Fruit fly (Drosophila melanogaster) whole organism, pupa: ENCODE measurements around the gene RunxB.

ENCODE experiments used
- CG10348 ChIP-seq: fragments of 200-800 bp; sonication (Bioruptor generic); IDR thresholded peaks from 2 replicates; pipeline ENCODE4 v1.3.6; 2022; ENCODE audit warnings: missing biosample characterization, missing genetic modification characterization
- CG12605 ChIP-seq: fragments of 200-800 bp; sonication (Bioruptor generic); IDR thresholded peaks from 2 replicates; pipeline ENCODE4 v1.3.6; 2022; ENCODE audit warnings: missing biosample characterization, missing genetic modification characterization
- CG13204 ChIP-seq: fragments of 200-800 bp; sonication (Bioruptor generic); optimal IDR thresholded peaks from 2 replicates; lab custom pipeline; 2018; ENCODE audit warnings: missing biosample characterization, mild to moderate bottlenecking, missing genetic modification characterization, moderate library complexity
- CG14655 ChIP-seq: fragments of 200-800 bp; sonication (Bioruptor generic); optimal IDR thresholded peaks from 3 replicates; lab custom pipeline; 2017; ENCODE audit warnings: mild to moderate bottlenecking, missing biosample characterization, missing genetic modification reagents, missing genetic modification characterization
- CG15710 ChIP-seq: fragments of 200-800 bp; sonication (Bioruptor generic); optimal IDR thresholded peaks from 2 replicates; lab custom pipeline; 2018; ENCODE audit warnings: missing biosample characterization, mild to moderate bottlenecking, missing genetic modification characterization, moderate library complexity
- CG17806 ChIP-seq: fragments of 200-800 bp; sonication (Bioruptor generic); optimal IDR thresholded peaks from 2 replicates; lab custom pipeline; 2018; ENCODE audit warnings: missing biosample characterization, mild to moderate bottlenecking, missing genetic modification characterization, moderate library complexity
- CG32121 ChIP-seq: fragments of 200-800 bp; sonication (Bioruptor generic); IDR thresholded peaks from 2 replicates; pipeline ENCODE4 v1.3.6; 2022; ENCODE audit warnings: missing biosample characterization, missing genetic modification characterization
- CG34367 ChIP-seq: fragments of 200-800 bp; sonication (Bioruptor generic); optimal IDR thresholded peaks from 2 replicates; lab custom pipeline; 2018; ENCODE audit warnings: missing biosample characterization, mild to moderate bottlenecking, missing genetic modification characterization
- CG4496 ChIP-seq: fragments of 200-800 bp; sonication (Bioruptor generic); IDR thresholded peaks from 3 replicates; pipeline ENCODE4 v1.3.6; 2022; ENCODE audit warnings: missing biosample characterization, missing genetic modification characterization
- CG8159 ChIP-seq: fragments of 200-800 bp; sonication (Bioruptor generic); optimal IDR thresholded peaks from 3 replicates; lab custom pipeline; 2018; ENCODE audit warnings: missing biosample characterization, mild to moderate bottlenecking, missing genetic modification characterization, moderate library complexity
- CG8301 ChIP-seq: fragments of 200-800 bp; sonication (Bioruptor generic); optimal IDR thresholded peaks from 2 replicates; lab custom pipeline; 2018; ENCODE audit warnings: missing biosample characterization, mild to moderate bottlenecking, missing genetic modification characterization
- CG9948 ChIP-seq: fragments of 200-800 bp; sonication (Bioruptor generic); optimal IDR thresholded peaks from 2 replicates; lab custom pipeline; 2018; ENCODE audit warnings: missing biosample characterization, mild to moderate bottlenecking, missing genetic modification characterization, moderate library complexity
- D1 ChIP-seq: fragments of 200-800 bp; sonication (Bioruptor generic); optimal IDR thresholded peaks from 2 replicates; lab custom pipeline; 2018; ENCODE audit warnings: missing biosample characterization, mild to moderate bottlenecking, missing genetic modification characterization, moderate library complexity
- EcR ChIP-seq: fragments of 200-800 bp; sonication (Bioruptor generic); optimal IDR thresholded peaks from 3 replicates; lab custom pipeline; 2019; ENCODE audit warnings: missing biosample characterization, missing genetic modification characterization, mild to moderate bottlenecking, moderate library complexity, missing genetic modification reagents
- Ets98B ChIP-seq: fragments of 200-800 bp; sonication (Bioruptor generic); IDR thresholded peaks from 2 replicates; pipeline ENCODE4 v1.3.6; 2022; ENCODE audit warnings: missing biosample characterization, missing genetic modification characterization
- Pif1A ChIP-seq: fragments of 200-800 bp; sonication (Bioruptor generic); optimal IDR thresholded peaks from 3 replicates; lab custom pipeline; 2016; ENCODE audit warnings: missing biosample characterization, missing genetic modification characterization
- Pif1B ChIP-seq: fragments of 200-800 bp; sonication (Bioruptor generic); optimal IDR thresholded peaks from 3 replicates; lab custom pipeline; 2016; ENCODE audit warnings: missing biosample characterization, missing genetic modification characterization
- Snoo ChIP-seq: fragments of 200-800 bp; sonication (Bioruptor generic); optimal IDR thresholded peaks from 3 replicates; lab custom pipeline; 2017; ENCODE audit warnings: missing biosample characterization, mild to moderate bottlenecking, missing genetic modification characterization, inconsistent platforms
- fd96Ca ChIP-seq: fragments of 200-800 bp; sonication (Bioruptor generic); IDR thresholded peaks from 3 replicates; pipeline ENCODE4 v1.3.6; 2022; ENCODE audit warnings: missing biosample characterization, missing genetic modification characterization
- gl ChIP-seq: fragments of 200-800 bp; sonication (Bioruptor generic); optimal IDR thresholded peaks from 2 replicates; lab custom pipeline; 2018; ENCODE audit warnings: missing biosample characterization, mild to moderate bottlenecking, missing genetic modification characterization
- rn ChIP-seq: fragments of 200-800 bp; sonication (Bioruptor generic); IDR thresholded peaks from 2 replicates; pipeline ENCODE4 v1.3.6; 2022; ENCODE audit warnings: missing biosample characterization, missing genetic modification characterization

Gene RunxB

DNA sequence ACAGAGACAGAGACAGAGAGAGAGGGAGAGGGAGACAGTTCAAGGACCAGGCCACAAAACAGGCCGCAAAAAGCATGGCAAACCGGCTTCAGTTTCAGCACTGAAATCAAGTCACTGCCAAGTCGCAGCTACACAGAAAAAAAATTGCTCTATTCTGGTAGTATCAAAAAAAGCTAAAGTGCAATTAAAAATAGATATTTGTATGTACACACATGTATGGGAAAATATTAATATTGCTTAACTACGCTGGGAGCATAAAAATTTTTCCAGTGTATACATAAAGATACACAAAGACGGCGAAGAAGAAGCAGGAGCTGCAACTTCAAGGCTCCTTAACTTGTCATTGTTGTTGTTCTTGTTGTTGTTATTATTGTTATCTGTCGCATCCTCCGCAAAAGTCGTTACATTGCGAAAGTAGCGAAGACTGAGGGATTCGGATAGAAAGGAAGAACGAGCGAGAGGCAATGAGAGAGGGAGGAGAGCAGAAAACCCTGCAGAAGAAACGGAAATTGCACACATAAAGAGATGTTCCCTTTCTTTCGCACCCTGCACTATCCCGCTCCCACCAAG, 37.2 kb upstream of the RunxB start:
- TF ChIP-seq gl (tag; lab: Kevin White, UChicago) (peak; percentile 68), rn (GFP tag; lab: Robert Waterston, UW) (peak; percentile 92), CG8301 (tag; lab: Kevin White, UChicago) (peak; percentile 74), Ets98B (GFP tag; lab: Robert Waterston, UW) (peak; percentile 94), Pif1A (GFP tag; lab: Kevin White, UChicago) (peak; percentile 80), Snoo (peak; percentile 95), CG9948 (tag; lab: Kevin White, UChicago) (peak; percentile 94), fd96Ca (GFP tag; lab: Robert Waterston, UW) (peak; percentile 89), CG14655 (GFP tag; lab: Kevin White, UChicago) (peak; percentile 73), CG34367 (peak; percentile 96), CG10348 (GFP tag; lab: Robert Waterston, UW) (0 out of 2 replicates have a peak, but pooled peaks have one; percentile 39), EcR (GFP tag; lab: Kevin White, UChicago) (peak; percentile 95), CG12605 (GFP tag; lab: Robert Waterston, UW) (peak; percentile 86), CG13204 (GFP tag; lab: Kevin White, UChicago) (peak; percentile 91), CG17806 (tag; lab: Kevin White, UChicago) (peak; percentile 84), CG4496 (GFP tag; lab: Robert Waterston, UW) (peak; percentile 97), CG8159 (tag; lab: Kevin White, UChicago) (peak; percentile 87), CG15710 (tag; lab: Kevin White, UChicago) (peak; percentile 97), CG32121 (GFP tag; lab: Robert Waterston, UW) (peak; percentile 87), Pif1B (GFP tag; lab: Kevin White, UChicago) (peak; percentile 94), D1 (tag; lab: Kevin White, UChicago) (peak; percentile 13)

DNA sequence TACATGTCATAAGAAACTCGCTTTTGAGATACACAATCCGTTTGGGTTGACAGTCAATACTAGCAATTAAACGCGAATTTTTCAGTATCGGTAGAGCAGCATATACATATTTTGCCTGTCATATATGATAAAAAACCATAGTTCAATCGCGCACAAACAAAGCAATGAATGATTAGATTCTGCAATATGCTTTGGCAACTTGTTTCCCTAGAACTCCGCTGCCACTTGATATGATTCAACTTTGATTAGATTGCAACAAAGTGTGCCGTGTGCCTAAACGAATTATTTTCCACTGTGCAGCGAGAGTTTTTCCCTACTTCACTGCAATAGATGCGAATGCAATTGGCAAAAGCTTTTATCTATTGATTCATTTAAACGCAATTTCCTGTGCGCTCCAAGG, 36.7 kb upstream of the RunxB start:
- no peak for TF ChIP-seq Snoo
- TF ChIP-seq rn (GFP tag; lab: Robert Waterston, UW): no peak
- TF ChIP-seq CG13204 (GFP tag; lab: Kevin White, UChicago): no peak
- peak; percentile 27 for TF ChIP-seq CG17806 (tag; lab: Kevin White, UChicago)
- TF ChIP-seq CG9948 (tag; lab: Kevin White, UChicago): peak; percentile 53
- peak; percentile 62 for TF ChIP-seq CG14655 (GFP tag; lab: Kevin White, UChicago)
- no peak for TF ChIP-seq fd96Ca (GFP tag; lab: Robert Waterston, UW)
- no peak for TF ChIP-seq Pif1B (GFP tag; lab: Kevin White, UChicago)
- TF ChIP-seq CG8301 (tag; lab: Kevin White, UChicago): peak; percentile 32
- TF ChIP-seq D1 (tag; lab: Kevin White, UChicago): no peak
- peak; percentile 39 for TF ChIP-seq CG8159 (tag; lab: Kevin White, UChicago)

DNA sequence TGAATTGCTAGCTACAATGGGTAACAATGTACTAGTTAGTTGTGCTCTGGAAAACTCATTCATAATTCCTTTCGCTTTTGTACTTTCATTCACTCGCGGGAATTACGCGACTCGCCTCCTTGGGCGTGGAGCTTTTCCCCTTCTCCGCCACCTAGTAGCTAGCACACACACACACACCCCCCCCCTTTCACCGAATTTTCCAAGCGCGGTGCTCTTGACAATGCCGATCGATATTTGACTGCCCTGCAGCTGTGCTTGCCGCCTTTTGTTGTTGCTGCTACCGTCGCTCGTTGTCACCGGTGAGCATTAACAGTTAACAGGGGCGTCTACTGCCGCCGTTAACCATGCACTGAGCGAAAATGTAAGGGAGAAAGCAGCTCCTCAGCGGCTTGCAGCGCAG, 36.0 kb upstream of the RunxB start:
- no peak for TF ChIP-seq gl (tag; lab: Kevin White, UChicago)
- TF ChIP-seq Ets98B (GFP tag; lab: Robert Waterston, UW): no peak
- TF ChIP-seq CG8301 (tag; lab: Kevin White, UChicago): no peak
- TF ChIP-seq Pif1B (GFP tag; lab: Kevin White, UChicago): no peak
- TF ChIP-seq CG13204 (GFP tag; lab: Kevin White, UChicago): peak; percentile 13

DNA sequence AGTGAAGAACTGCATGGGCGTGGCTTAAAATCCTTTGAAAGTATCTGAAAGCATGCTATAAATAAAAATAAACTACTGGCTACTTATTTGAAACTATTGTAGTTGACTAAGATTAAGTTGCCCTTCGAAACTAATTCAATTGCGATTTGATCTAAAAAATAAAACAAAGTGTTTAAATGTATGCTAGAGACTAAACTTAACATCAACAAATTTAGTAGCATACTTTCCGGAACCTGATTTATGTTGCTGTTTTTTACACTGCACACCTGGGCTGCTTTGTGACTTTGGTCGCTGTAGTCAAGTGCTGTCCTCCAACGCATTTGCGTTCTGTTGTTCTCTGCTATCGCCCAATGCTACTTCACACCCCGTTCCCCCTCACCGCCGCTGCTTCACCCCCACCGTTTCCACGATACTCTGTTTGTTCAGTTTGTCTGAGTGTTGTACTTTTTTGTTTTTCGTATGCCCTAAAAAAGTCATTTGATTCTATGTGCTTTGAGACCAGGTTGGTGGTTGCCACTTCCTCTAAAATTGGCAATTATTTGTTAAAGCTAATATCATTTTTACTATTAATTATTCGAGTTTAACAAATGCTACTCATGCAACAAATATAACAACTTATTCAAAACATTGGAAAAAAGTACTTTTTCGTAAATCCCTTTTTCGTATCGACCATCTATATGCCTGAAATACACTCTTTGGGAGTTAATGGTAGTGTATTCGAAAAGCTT, 35.4 kb upstream of the RunxB start:
- peak; percentile 47 for TF ChIP-seq Pif1B (GFP tag; lab: Kevin White, UChicago)
- TF ChIP-seq D1 (tag; lab: Kevin White, UChicago): peak; percentile 18
- TF ChIP-seq CG4496 (GFP tag; lab: Robert Waterston, UW): peak; percentile 57; the same call in 1 of the 3 replicates
- peak; percentile 19 for TF ChIP-seq CG34367
- no peak for TF ChIP-seq CG12605 (GFP tag; lab: Robert Waterston, UW)
- peak; percentile 2 for TF ChIP-seq EcR (GFP tag; lab: Kevin White, UChicago)
- peak; percentile 62 for TF ChIP-seq CG14655 (GFP tag; lab: Kevin White, UChicago)
- no peak for TF ChIP-seq CG32121 (GFP tag; lab: Robert Waterston, UW)
- TF ChIP-seq Pif1A (GFP tag; lab: Kevin White, UChicago): peak; percentile 62
- TF ChIP-seq CG10348 (GFP tag; lab: Robert Waterston, UW): no peak
- TF ChIP-seq CG17806 (tag; lab: Kevin White, UChicago): peak; percentile 28
- TF ChIP-seq CG8159 (tag; lab: Kevin White, UChicago): peak; percentile 62
- no peak for TF ChIP-seq Ets98B (GFP tag; lab: Robert Waterston, UW)
- TF ChIP-seq CG13204 (GFP tag; lab: Kevin White, UChicago): no peak
- peak; percentile 46 for TF ChIP-seq CG8301 (tag; lab: Kevin White, UChicago)
- peak; percentile 59 for TF ChIP-seq CG15710 (tag; lab: Kevin White, UChicago)
- TF ChIP-seq Snoo: peak; percentile 1
- TF ChIP-seq CG9948 (tag; lab: Kevin White, UChicago): peak; percentile 56
- no peak for TF ChIP-seq gl (tag; lab: Kevin White, UChicago)

DNA sequence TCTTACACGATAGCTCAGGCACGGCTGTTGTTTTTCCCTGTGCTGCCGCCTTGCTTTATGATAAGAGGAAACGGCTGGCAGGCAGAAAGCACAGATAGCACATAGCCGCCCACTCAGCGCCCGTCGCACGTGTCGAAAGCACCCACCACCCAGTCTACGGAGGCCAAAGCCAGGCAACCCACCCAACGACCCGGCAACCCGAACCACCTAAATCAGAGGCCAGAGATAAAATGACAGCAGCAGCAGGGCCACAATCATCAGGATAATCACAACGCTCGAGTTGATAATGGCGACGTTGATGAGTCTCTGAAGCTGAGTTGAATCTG, 34.8 kb upstream of the RunxB start:
- TF ChIP-seq rn (GFP tag; lab: Robert Waterston, UW): no peak
- no peak for TF ChIP-seq gl (tag; lab: Kevin White, UChicago)
- peak; percentile 4 for TF ChIP-seq CG13204 (GFP tag; lab: Kevin White, UChicago)
- no peak for TF ChIP-seq EcR (GFP tag; lab: Kevin White, UChicago)
- no peak for TF ChIP-seq CG34367
- no peak for TF ChIP-seq CG10348 (GFP tag; lab: Robert Waterston, UW)
- TF ChIP-seq CG14655 (GFP tag; lab: Kevin White, UChicago): peak; percentile 11
